Worm (Caenorhabditis elegans) whole organism, mixed stage, embryonic: ENCODE results near the gene F21C10.19.
A peak's percentile ranks its signal among the peaks of the same experiment; 100 is the strongest.

Source experiments
- M03D4.4 ChIP-seq: sonication (generic microtip); optimal IDR thresholded peaks from 2 replicates; lab custom pipeline; 2017; ENCODE audit warnings: mild to moderate bottlenecking, missing genetic modification characterization, missing compliant biosample characterization
- blmp-1 ChIP-seq: fragments of 150-350 bp; optimal IDR thresholded peaks from 2 replicates; lab custom pipeline; 2014; ENCODE audit warnings: missing biosample characterization, missing genetic modification characterization
- ceh-39 ChIP-seq: fragments of 150-350 bp; optimal IDR thresholded peaks from 2 replicates; lab custom pipeline; 2014; ENCODE audit warnings: missing biosample characterization, missing genetic modification characterization
- ceh-43 ChIP-seq: fragments of 200-800 bp; sonication (Bioruptor generic); optimal IDR thresholded peaks from 2 replicates; lab custom pipeline; 2018; ENCODE audit warnings: mild to moderate bottlenecking, missing genetic modification characterization, moderate library complexity, missing compliant biosample characterization
- ceh-83 ChIP-seq: fragments of 200-800 bp; sonication (Bioruptor generic); optimal IDR thresholded peaks from 2 replicates; lab custom pipeline; 2018; ENCODE audit warnings: mild to moderate bottlenecking, missing genetic modification characterization, missing compliant biosample characterization
- ces-1 ChIP-seq: fragments of 150-350 bp; optimal IDR thresholded peaks from 2 replicates; lab custom pipeline; 2014; ENCODE audit warnings: missing biosample characterization, missing genetic modification reagents, missing genetic modification characterization
- cnd-1 ChIP-seq: fragments of 200-800 bp; sonication (Bioruptor generic); optimal IDR thresholded peaks from 2 replicates; lab custom pipeline; 2018; ENCODE audit warnings: mild to moderate bottlenecking, missing genetic modification characterization, missing compliant biosample characterization
- drap-1 ChIP-seq: fragments of 200-800 bp; sonication (Bioruptor generic); optimal IDR thresholded peaks from 3 replicates; lab custom pipeline; 2018; ENCODE audit warnings: mild to moderate bottlenecking, missing genetic modification characterization, missing compliant biosample characterization
- elt-1 ChIP-seq: sonication (generic microtip); optimal IDR thresholded peaks from 2 replicates; lab custom pipeline; 2017; ENCODE audit warnings: missing genetic modification characterization, mild to moderate bottlenecking, missing compliant biosample characterization, antibody characterized with exemption, moderate library complexity, borderline replicate concordance; ENCODE audit not compliant: insufficient read depth
- elt-3 ChIP-seq: fragments of 150-350 bp; optimal IDR thresholded peaks from 2 replicates; lab custom pipeline; 2014; ENCODE audit warnings: missing biosample characterization, missing genetic modification characterization
- flh-1 ChIP-seq: fragments of 200-800 bp; sonication (Bioruptor generic); optimal IDR thresholded peaks from 2 replicates; lab custom pipeline; 2018; ENCODE audit warnings: mild to moderate bottlenecking, missing genetic modification characterization, moderate library complexity, missing compliant biosample characterization
- hlh-1 ChIP-seq: fragments of 150-350 bp; optimal IDR thresholded peaks from 2 replicates; lab custom pipeline; 2014; ENCODE audit warnings: missing biosample characterization, missing genetic modification reagents, missing genetic modification characterization
- lin-13 ChIP-seq: fragments of 150-350 bp; optimal IDR thresholded peaks from 2 replicates; lab custom pipeline; 2014; ENCODE audit warnings: missing biosample characterization, missing genetic modification characterization
- lin-32 ChIP-seq: fragments of 200-800 bp; sonication (Bioruptor generic); optimal IDR thresholded peaks from 2 replicates; lab custom pipeline; 2018; ENCODE audit warnings: mild to moderate bottlenecking, missing genetic modification characterization, missing compliant biosample characterization
- lsy-2 ChIP-seq: fragments of 150-350 bp; optimal IDR thresholded peaks from 2 replicates; lab custom pipeline; 2014; ENCODE audit warnings: missing biosample characterization, missing genetic modification characterization
- mab-5 ChIP-seq: fragments of 150-350 bp; optimal IDR thresholded peaks from 2 replicates; lab custom pipeline; 2014; ENCODE audit warnings: missing biosample characterization, missing genetic modification characterization
- mep-1 ChIP-seq: fragments of 150-350 bp; optimal IDR thresholded peaks from 2 replicates; lab custom pipeline; 2017; ENCODE audit warnings: missing biosample characterization, missing genetic modification reagents, missing genetic modification characterization, inconsistent platforms
- nhr-12 ChIP-seq: fragments of 150-350 bp; optimal IDR thresholded peaks from 2 replicates; lab custom pipeline; 2014; ENCODE audit warnings: missing biosample characterization, missing genetic modification characterization
- nhr-2 ChIP-seq: fragments of 150-350 bp; optimal IDR thresholded peaks from 2 replicates; lab custom pipeline; 2014; ENCODE audit warnings: missing biosample characterization, missing genetic modification characterization
- nhr-237 ChIP-seq: fragments of 150-350 bp; optimal IDR thresholded peaks from 2 replicates; lab custom pipeline; 2014; ENCODE audit warnings: missing biosample characterization, missing genetic modification characterization
- nhr-28 ChIP-seq: fragments of 150-350 bp; optimal IDR thresholded peaks from 2 replicates; lab custom pipeline; 2014; ENCODE audit warnings: missing biosample characterization, missing genetic modification characterization
- nhr-76 ChIP-seq: sonication (generic microtip); optimal IDR thresholded peaks from 2 replicates; lab custom pipeline; 2017; ENCODE audit warnings: missing biosample characterization, missing genetic modification characterization
- sem-2 ChIP-seq: fragments of 200-800 bp; sonication (Bioruptor generic); optimal IDR thresholded peaks from 2 replicates; lab custom pipeline; 2018; ENCODE audit warnings: mild to moderate bottlenecking, missing genetic modification characterization, missing compliant biosample characterization
- snpc-4 ChIP-seq: fragments of 150-350 bp; optimal IDR thresholded peaks from 2 replicates; lab custom pipeline; 2014; ENCODE audit warnings: missing biosample characterization, missing genetic modification characterization
- sptf-1 ChIP-seq: sonication (generic microtip); optimal IDR thresholded peaks from 2 replicates; lab custom pipeline; 2017; ENCODE audit warnings: mild to moderate bottlenecking, missing genetic modification characterization, moderate library complexity, missing compliant biosample characterization
- tbx-8 ChIP-seq: fragments of 200-800 bp; sonication (Bioruptor generic); optimal IDR thresholded peaks from 2 replicates; lab custom pipeline; 2018; ENCODE audit warnings: mild to moderate bottlenecking, missing genetic modification characterization, moderate library complexity, missing compliant biosample characterization
- unc-120 ChIP-seq: sonication (generic microtip); optimal IDR thresholded peaks from 2 replicates; lab custom pipeline; 2017; ENCODE audit warnings: missing genetic modification characterization, missing compliant biosample characterization; ENCODE audit not compliant: poor library complexity, severe bottlenecking
- zip-8 ChIP-seq: fragments of 150-350 bp; optimal IDR thresholded peaks from 2 replicates; lab custom pipeline; 2014; ENCODE audit warnings: missing biosample characterization, missing genetic modification characterization
- ztf-11 ChIP-seq: fragments of 150-350 bp; optimal IDR thresholded peaks from 2 replicates; lab custom pipeline; 2014; ENCODE audit warnings: missing biosample characterization, missing genetic modification characterization

The F21C10.19 gene

DNA sequence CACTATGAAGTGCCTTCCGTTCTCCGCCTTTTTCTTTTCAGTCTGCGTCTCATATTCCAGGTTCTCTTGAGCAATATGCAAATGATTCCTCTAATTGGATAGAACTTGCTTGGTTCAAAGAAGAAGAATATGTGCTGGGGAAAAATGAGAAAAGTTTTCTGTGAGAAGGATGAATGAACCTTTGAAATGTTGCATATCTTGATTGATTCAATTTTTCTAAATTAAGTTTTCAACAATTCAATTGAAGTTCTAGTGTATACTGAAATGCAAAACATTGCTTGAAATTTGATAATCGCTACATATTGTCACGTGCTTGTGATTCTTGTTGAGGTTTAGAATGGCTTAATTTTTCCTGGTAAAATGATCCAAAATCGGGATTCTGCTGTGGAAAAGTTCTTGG lies 26.7 kb downstream of the F21C10.19 start:
- no peak for TF ChIP-seq ceh-43 (GFP tag; lab: Kevin White, UChicago)
- peak; percentile 86 for TF ChIP-seq ces-1 (GFP tag; lab: Kevin White, UChicago)

DNA sequence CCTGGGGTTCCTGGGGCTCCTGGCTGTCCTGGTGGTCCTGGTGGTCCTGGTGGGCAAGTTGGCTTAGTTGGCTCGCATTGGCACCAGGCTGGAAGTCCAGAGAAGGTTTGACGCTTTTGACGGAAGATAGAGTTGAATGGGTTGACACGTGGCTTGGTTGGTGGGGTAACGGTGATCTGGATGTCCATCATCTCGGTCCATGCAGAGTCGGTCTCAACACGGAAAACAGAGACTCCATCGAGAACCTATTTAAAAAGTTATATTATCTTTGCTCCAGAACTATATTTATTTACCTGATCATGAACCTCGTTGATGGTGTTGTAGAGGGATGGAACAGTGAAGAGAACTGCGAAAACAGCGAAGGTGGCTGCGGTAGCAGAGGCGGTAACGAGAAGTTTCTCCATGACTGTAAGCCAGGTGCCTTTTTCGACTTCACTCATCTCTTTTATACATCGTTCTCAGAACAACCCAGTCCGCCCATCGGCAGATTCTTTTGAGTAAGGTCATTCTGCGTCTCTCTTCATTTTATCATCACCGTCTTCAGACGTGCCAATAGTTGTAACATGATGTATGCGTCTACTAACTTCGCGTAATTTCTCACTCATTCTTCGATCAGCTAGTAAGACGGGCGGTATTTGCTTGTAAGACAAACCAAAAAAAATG lies 29.5 kb downstream of the F21C10.19 start, which contains the start of gene col-144:
TSS of gene col-144 (minus strand) at position 419 of the 663 bp plus-strand sequence.
- no peak for TF ChIP-seq nhr-76 (tag; lab: Kevin White, UChicago)
- TF ChIP-seq sptf-1 (tag; lab: Kevin White, UChicago) = no peak
- no peak for TF ChIP-seq ceh-83 (GFP tag; lab: Kevin White, UChicago)
- TF ChIP-seq nhr-237 (tag; lab: Kevin White, UChicago) = no peak
- no peak for TF ChIP-seq tbx-8 (GFP tag; lab: Kevin White, UChicago)
- no peak for TF ChIP-seq nhr-2 (tag; lab: Kevin White, UChicago)
- TF ChIP-seq mab-5 = no peak
- TF ChIP-seq flh-1 (GFP tag; lab: Kevin White, UChicago) = no peak
- TF ChIP-seq unc-120 (tag; lab: Kevin White, UChicago) = no peak
- TF ChIP-seq M03D4.4 (tag; lab: Kevin White, UChicago) = no peak
- no peak for TF ChIP-seq elt-3 (tag; lab: Kevin White, UChicago)
- no peak for TF ChIP-seq ceh-39 (tag; lab: Kevin White, UChicago)
- no peak for TF ChIP-seq hlh-1 (tag; lab: Kevin White, UChicago)
- no peak for TF ChIP-seq cnd-1 (tag; lab: Kevin White, UChicago)
- TF ChIP-seq, all 35 proteins: peak for 0

DNA sequence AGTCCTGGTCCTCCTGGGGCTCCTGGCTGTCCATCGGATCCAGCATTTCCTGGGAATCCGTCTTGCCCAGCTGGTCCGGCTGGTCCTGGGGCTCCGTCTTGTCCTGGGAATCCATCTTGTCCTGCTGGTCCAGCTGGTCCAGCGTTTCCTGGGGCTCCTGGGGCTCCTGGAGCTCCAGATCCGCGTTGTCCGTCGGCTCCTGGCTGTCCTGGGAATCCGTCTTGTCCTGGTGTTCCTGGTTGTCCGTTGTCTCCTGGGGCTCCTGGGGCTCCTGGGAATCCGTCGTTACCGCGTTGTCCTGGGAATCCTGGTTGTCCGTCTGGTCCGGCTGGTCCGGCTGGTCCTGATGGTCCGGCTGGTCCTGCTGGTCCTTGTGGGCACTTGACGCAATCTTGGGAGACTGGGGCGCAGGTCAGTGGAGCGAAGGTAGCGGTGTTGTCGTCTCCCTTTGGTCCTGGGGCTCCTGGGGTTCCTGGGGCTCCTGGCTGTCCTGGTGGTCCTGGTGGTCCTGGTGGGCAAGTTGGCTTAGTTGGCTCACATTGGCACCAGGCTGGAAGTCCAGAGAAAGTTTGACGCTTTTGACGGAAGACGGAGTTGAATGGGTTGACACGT lies 31.4 kb downstream of the F21C10.19 start:
- no peak for TF ChIP-seq nhr-28 (tag; lab: Kevin White, UChicago)
- TF ChIP-seq ceh-43 (GFP tag; lab: Kevin White, UChicago) = no peak
- TF ChIP-seq mab-5 = no peak
- no peak for TF ChIP-seq lin-13 (tag; lab: Kevin White, UChicago)
- no peak for TF ChIP-seq nhr-12 (tag; lab: Kevin White, UChicago)
- no peak for TF ChIP-seq ceh-39 (tag; lab: Kevin White, UChicago)
- TF ChIP-seq tbx-8 (GFP tag; lab: Kevin White, UChicago) = no peak
- no peak for TF ChIP-seq lin-32 (GFP tag; lab: Kevin White, UChicago)
- TF ChIP-seq zip-8 (tag; lab: Kevin White, UChicago) = no peak
- TF ChIP-seq elt-1 (tag; lab: Kevin White, UChicago) = no peak
- TF ChIP-seq sem-2 (GFP tag; lab: Kevin White, UChicago) = no peak
- no peak for TF ChIP-seq cnd-1 (tag; lab: Kevin White, UChicago)

DNA sequence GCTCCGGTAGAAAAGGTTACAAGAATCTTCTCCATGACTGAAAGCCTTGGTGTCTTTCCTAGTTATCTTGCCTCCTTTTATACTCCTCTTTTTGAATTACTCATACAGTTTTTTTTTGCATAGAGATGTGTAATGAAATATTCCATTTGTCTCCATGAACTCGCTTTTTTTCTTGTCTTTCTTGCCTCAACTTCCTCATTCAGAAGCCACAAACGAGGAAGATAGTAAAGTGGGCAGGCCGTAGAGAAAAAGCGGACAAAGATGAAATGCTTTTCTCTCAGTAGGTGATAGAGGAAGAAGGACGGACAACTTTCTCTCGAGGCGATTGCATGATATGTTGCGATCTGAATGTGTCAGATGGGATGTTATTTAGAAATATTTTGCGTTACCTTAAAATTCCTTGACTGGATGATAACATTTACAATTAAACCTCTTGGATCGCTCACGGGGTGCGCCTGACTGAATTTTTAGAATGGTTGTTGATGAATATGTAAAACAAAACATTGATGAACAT lies 32.1 kb downstream of the F21C10.19 start, which contains the start of gene col-145:
TSS of gene col-145 (minus strand) at position 51 of the 514 bp plus-strand sequence.
- TF ChIP-seq nhr-12 (tag; lab: Kevin White, UChicago) = no peak
- TF ChIP-seq unc-120 (tag; lab: Kevin White, UChicago) = no peak
- no peak for TF ChIP-seq drap-1
- no peak for TF ChIP-seq blmp-1 (tag; lab: Kevin White, UChicago)
- TF ChIP-seq elt-3 (tag; lab: Kevin White, UChicago) = no peak
- no peak for TF ChIP-seq tbx-8 (GFP tag; lab: Kevin White, UChicago)
- TF ChIP-seq mep-1 (tag; lab: Kevin White, UChicago) = no peak
- TF ChIP-seq ztf-11 (tag; lab: Kevin White, UChicago) = no peak
- TF ChIP-seq lsy-2 (tag; lab: Kevin White, UChicago) = no peak
- TF ChIP-seq flh-1 (GFP tag; lab: Kevin White, UChicago) = no peak
- TF ChIP-seq zip-8 (tag; lab: Kevin White, UChicago) = no peak
- no peak for TF ChIP-seq nhr-76 (tag; lab: Kevin White, UChicago)
- TF ChIP-seq ceh-43 (GFP tag; lab: Kevin White, UChicago) = no peak
- TF ChIP-seq nhr-28 (tag; lab: Kevin White, UChicago) = no peak
- no peak for TF ChIP-seq snpc-4 (tag; lab: Kevin White, UChicago)
- TF ChIP-seq cnd-1 (tag; lab: Kevin White, UChicago) = no peak
